Worm (Caenorhabditis elegans) whole organism, late embryonic: ENCODE measurements around the gene B0024.4.

ENCODE experiments used
- C08G9.2 ChIP-seq: sonication (generic microtip); optimal IDR thresholded peaks from 2 replicates; lab custom pipeline; 2016; ENCODE audit warnings: mild to moderate bottlenecking, missing genetic modification characterization, moderate library complexity, missing compliant biosample characterization
- dmd-4 ChIP-seq: sonication (generic microtip); optimal IDR thresholded peaks from 2 replicates; lab custom pipeline; 2016; ENCODE audit warnings: borderline replicate concordance, missing genetic modification characterization, missing compliant biosample characterization
- pag-3 ChIP-seq: sonication (generic microtip); optimal IDR thresholded peaks from 2 replicates; lab custom pipeline; 2016; ENCODE audit warnings: missing compliant biosample characterization, missing genetic modification characterization, borderline replicate concordance
- rnt-1 ChIP-seq: sonication (generic microtip); optimal IDR thresholded peaks from 2 replicates; lab custom pipeline; 2016; ENCODE audit warnings: missing genetic modification characterization, missing compliant biosample characterization
- syd-9 ChIP-seq: sonication (generic microtip); optimal IDR thresholded peaks from 2 replicates; lab custom pipeline; 2016; ENCODE audit warnings: mild to moderate bottlenecking, missing genetic modification characterization, moderate library complexity, missing compliant biosample characterization

ce11 chrV:10317294-10317693 lies 20.1 kb downstream of the B0024.4 start, which contains the start of gene asps-1:
- no peak for TF ChIP-seq dmd-4 (tag; lab: Kevin White, UChicago)
- no peak for TF ChIP-seq syd-9 (tag; lab: Kevin White, UChicago)
- TF ChIP-seq pag-3 (tag; lab: Kevin White, UChicago): no peak
- TF ChIP-seq rnt-1 (tag; lab: Kevin White, UChicago): no peak
- TF ChIP-seq C08G9.2 (tag; lab: Kevin White, UChicago): no peak
